Worm (Caenorhabditis elegans): ENCODE data around the gene T04F3.3.

The T04F3.3 gene

ce11 chrV:11764373-11764954 lies 5.7 kb downstream of the T04F3.3 start, which contains the start of the genes F55A11.1 and syx-5:
Gene F55A11.1, minus strand, starts transcription at chrV:11764385.
Gene syx-5, plus strand, starts transcription at chrV:11764904.
- TF ChIP-seq unc-62 (GFP tag; optimal IDR thresholded peaks at IDR 0.05), result no peak

- TF ChIP-seq unc-62 (GFP tag; optimal IDR thresholded peaks at IDR 0.05), result no peak
Observed at ce11 chrV:11767028-11767427, 8.3 kb downstream of the T04F3.3 start, which contains the start of gene sel-11. Gene sel-11, plus strand, starts transcription at chrV:11767328.

- TF ChIP-seq unc-62 (GFP tag; optimal IDR thresholded peaks at IDR 0.05), result no peak
Observed at ce11 chrV:11769646-11770045, 10.9 kb downstream of the T04F3.3 start.

- TF ChIP-seq unc-62 (GFP tag; optimal IDR thresholded peaks at IDR 0.05), result no peak
Observed at ce11 chrV:11770053-11770517, 11.3 kb downstream of the T04F3.3 start, which contains the start of gene F55A11.4. Gene F55A11.4, plus strand, starts transcription at chrV:11770467.

- no peak for TF ChIP-seq unc-62 (GFP tag; optimal IDR thresholded peaks at IDR 0.05)
Observed at ce11 chrV:11773420-11773819, 14.7 kb downstream of the T04F3.3 start, which contains the start of gene bus-18. Gene bus-18, plus strand, starts transcription at chrV:11773720.

- no peak for TF ChIP-seq unc-62 (GFP tag; optimal IDR thresholded peaks at IDR 0.05)
Observed at ce11 chrV:11773934-11774333, 15.2 kb downstream of the T04F3.3 start.

ce11 chrV:11776538-11776937 lies 17.8 kb downstream of the T04F3.3 start, which contains the start of gene F55A11.6:
Gene F55A11.6, plus strand, starts transcription at chrV:11776838.
- no peak for TF ChIP-seq unc-62 (GFP tag; optimal IDR thresholded peaks at IDR 0.05)

- no peak for TF ChIP-seq unc-62 (GFP tag; optimal IDR thresholded peaks at IDR 0.05)
Observed at ce11 chrV:11777846-11778245, 19.1 kb downstream of the T04F3.3 start.

ce11 chrV:11779310-11779709 lies 20.6 kb downstream of the T04F3.3 start:
- TF ChIP-seq unc-62 (GFP tag; optimal IDR thresholded peaks at IDR 0.05), result no peak

ce11 chrV:11779810-11780209 lies 21.1 kb downstream of the T04F3.3 start:
- no peak for TF ChIP-seq unc-62 (GFP tag; optimal IDR thresholded peaks at IDR 0.05)

ce11 chrV:11782809-11783440 lies 24.2 kb downstream of the T04F3.3 start, which contains the start of gene F55A11.11:
Gene F55A11.11, plus strand, starts transcription at chrV:11783149.
- TF ChIP-seq unc-62 (GFP tag; optimal IDR thresholded peaks at IDR 0.05), result no peak

ce11 chrV:11787258-11787657 lies 28.5 kb downstream of the T04F3.3 start, which contains the start of gene F55A11.7:
Gene F55A11.7, minus strand, starts transcription at chrV:11787443.
- TF ChIP-seq unc-62 (GFP tag; optimal IDR thresholded peaks at IDR 0.05), result no peak

- TF ChIP-seq unc-62 (GFP tag; optimal IDR thresholded peaks at IDR 0.05), result no peak
Observed at ce11 chrV:11787742-11788238, 29.1 kb downstream of the T04F3.3 start, which contains the start of gene F55A11.8. Gene F55A11.8, plus strand, starts transcription at chrV:11788188.

ce11 chrV:11789474-11789873 lies 30.7 kb downstream of the T04F3.3 start, which contains the start of gene D2023.1:
Gene D2023.1, plus strand, starts transcription at chrV:11789550.
- TF ChIP-seq unc-62 (GFP tag; optimal IDR thresholded peaks at IDR 0.05), result no peak

- TF ChIP-seq unc-62 (GFP tag; optimal IDR thresholded peaks at IDR 0.05), result no peak
Observed at ce11 chrV:11794172-11794571, 35.4 kb downstream of the T04F3.3 start.

- TF ChIP-seq unc-62 (GFP tag; optimal IDR thresholded peaks at IDR 0.05), result no peak
Observed at ce11 chrV:11795352-11795751, 36.6 kb downstream of the T04F3.3 start.

ce11 chrV:11796343-11796742 lies 37.6 kb downstream of the T04F3.3 start:
- TF ChIP-seq unc-62 (GFP tag; optimal IDR thresholded peaks at IDR 0.05), result no peak
